Fruit fly (Drosophila melanogaster) whole organism, prepupa: ENCODE measurements around the gene CG14797.

Experiments used
- CG34406 ChIP-seq: fragments of 200-800 bp; sonication (Bioruptor generic); optimal IDR thresholded peaks from 3 replicates; lab custom pipeline; 2016; ENCODE audit warnings: missing biosample characterization, missing genetic modification characterization
- CG4318 ChIP-seq: fragments of 200-800 bp; sonication (Bioruptor generic); optimal IDR thresholded peaks from 3 replicates; lab custom pipeline; 2017; ENCODE audit warnings: missing biosample characterization, mild to moderate bottlenecking, missing genetic modification characterization
- CG6854 ChIP-seq: fragments of 200-800 bp; sonication (Bioruptor generic); optimal IDR thresholded peaks from 2 replicates; lab custom pipeline; 2017; ENCODE audit warnings: missing biosample characterization, mild to moderate bottlenecking, missing genetic modification characterization
- Eip75B ChIP-seq: fragments of 200-800 bp; sonication (Bioruptor generic); optimal IDR thresholded peaks from 3 replicates; lab custom pipeline; 2016; ENCODE audit warnings: missing biosample characterization, missing genetic modification characterization

dm6 chrX:1669840-1670239 is 11.5 kb upstream of the CG14797 start:
- TF ChIP-seq CG34406 (GFP tag; lab: Kevin White, UChicago): no peak
- TF ChIP-seq Eip75B: no peak
- TF ChIP-seq CG6854 (GFP tag; lab: Kevin White, UChicago): no peak
- no peak for TF ChIP-seq CG4318 (GFP tag; lab: Kevin White, UChicago)
